Worm (Caenorhabditis elegans): ENCODE measurements around the gene ilc-17.1.
A peak's percentile ranks its signal among the peaks of the same experiment; 100 is the strongest.

The ilc-17.1 gene

ce11 chrX:12726129-12726528 lies 43.5 kb downstream of the ilc-17.1 start:
- peak; percentile 91 for TF ChIP-seq aha-1 (tag)
- TF ChIP-seq nhr-76 (tag; optimal IDR thresholded peaks at IDR 0.05), result no peak

- TF ChIP-seq zfp-2 (tag; optimal IDR thresholded peaks at IDR 0.05), result no peak
- peak; percentile 98 for TF ChIP-seq aha-1 (tag)
- TF ChIP-seq ztf-11 (tag; optimal IDR thresholded peaks at IDR 0.05), result no peak
- no peak for TF ChIP-seq nhr-41 (GFP tag; IDR thresholded peaks at IDR 0.05)
- no peak for TF ChIP-seq pha-4 (GFP tag; IDR thresholded peaks at IDR 0.05)
- TF ChIP-seq pha-4 (tag; optimal IDR thresholded peaks at IDR 0.05), result no peak
- no peak for TF ChIP-seq attf-4 (tag; optimal IDR thresholded peaks at IDR 0.05)
- no peak for TF ChIP-seq unc-39 (tag; optimal IDR thresholded peaks at IDR 0.05)
- no peak for TF ChIP-seq nhr-48 (tag; optimal IDR thresholded peaks at IDR 0.05)
- no peak for TF ChIP-seq nhr-77 (tag; optimal IDR thresholded peaks at IDR 0.05)
These were observed 48.2 kb downstream of the ilc-17.1 start for ce11 chrX:12721429-12721828.

Measured in whole organism, L4 larva.